Worm (Caenorhabditis elegans): ENCODE results near the gene arrd-4.
"Not testable (repeated sequence)": the region's sequence is repeated elsewhere in the genome, so short reads cannot be mapped to it uniquely, and the experiment has no call there.

The arrd-4 gene

DNA sequence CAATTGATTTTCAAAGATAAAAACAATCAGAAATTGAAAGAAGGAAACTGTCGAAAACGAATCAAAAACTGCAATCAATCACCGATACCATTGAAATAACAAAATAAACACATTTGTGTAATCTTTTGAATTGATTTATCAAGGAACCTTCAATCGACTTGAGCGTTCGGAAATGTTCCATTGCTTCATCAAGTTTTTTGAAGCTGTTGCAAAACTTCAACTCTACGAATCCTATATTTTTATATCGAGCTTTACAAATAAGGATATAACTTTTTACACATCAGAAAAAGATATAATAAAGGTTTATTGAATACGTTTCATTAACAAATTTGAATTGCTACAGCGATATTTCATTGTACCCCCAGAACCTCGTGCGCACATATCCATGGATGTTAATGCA lies 34.9 kb upstream of the arrd-4 start, which contains the start of gene chil-8:
Gene chil-8 (minus strand): TSS at position 101 of the 400 bp plus-strand sequence.
- TF ChIP-seq madf-2 (tag; optimal IDR thresholded peaks at IDR 0.05): no peak
- TF ChIP-seq fkh-6 (tag; optimal IDR thresholded peaks at IDR 0.05): no peak
- TF ChIP-seq unc-86 (tag; optimal IDR thresholded peaks at IDR 0.05): no peak
- TF ChIP-seq hlh-13 (GFP tag; optimal IDR thresholded peaks at IDR 0.05): no peak
- TF ChIP-seq dve-1 (tag; optimal IDR thresholded peaks at IDR 0.05): no peak
- TF ChIP-seq nfya-1 (tag; optimal IDR thresholded peaks at IDR 0.05): no peak

- TF ChIP-seq unc-3 (GFP tag; conservative IDR thresholded peaks at IDR 0.05): no peak
- no peak for TF ChIP-seq unc-3 (tag; optimal IDR thresholded peaks at IDR 0.05)
- no peak for TF ChIP-seq unc-55 (GFP tag; optimal IDR thresholded peaks at IDR 0.05)
- TF ChIP-seq fkh-10 (GFP tag; optimal IDR thresholded peaks at IDR 0.05): no peak
- TF ChIP-seq lim-6 (tag; optimal IDR thresholded peaks at IDR 0.05): no peak
- TF ChIP-seq ceh-14 (tag; optimal IDR thresholded peaks at IDR 0.05): no peak
- TF ChIP-seq dmd-4 (tag; optimal IDR thresholded peaks at IDR 0.05; ENCODE audit: borderline replicate concordance): no peak
- no peak for TF ChIP-seq C38D4.7 (GFP tag; optimal IDR thresholded peaks at IDR 0.05)
- TF ChIP-seq ceh-48 (tag; optimal IDR thresholded peaks at IDR 0.05): no peak
- TF ChIP-seq lin-11 (tag; optimal IDR thresholded peaks at IDR 0.05): no peak
These were observed 33.0 kb upstream of the arrd-4 start, which contains the start of gene chil-7 for ce11 chrII:9871061-9871460. Gene chil-7 (minus strand): TSS chrII:9871172.

DNA sequence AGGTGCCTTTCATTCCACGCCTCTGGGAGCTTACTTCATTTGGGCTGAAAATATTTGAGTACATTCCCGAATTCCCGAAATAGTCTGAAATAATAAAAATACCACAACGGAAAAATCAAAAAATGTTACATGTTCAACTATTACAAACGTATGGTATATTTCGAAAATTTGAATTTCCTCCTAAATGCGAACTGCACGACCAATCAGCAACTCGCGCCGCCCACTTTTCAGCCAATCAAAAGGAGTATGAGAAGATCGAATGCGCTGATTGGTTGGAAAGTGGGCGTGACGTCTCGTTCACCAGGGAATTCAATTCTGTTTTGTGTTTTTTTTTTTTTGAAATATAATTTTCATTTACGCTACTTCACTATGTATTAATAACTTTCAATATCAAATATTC lies 30.6 kb upstream of the arrd-4 start, which contains the start of gene old-1:
Gene old-1 (minus strand): TSS at position 50 of the 400 bp plus-strand sequence.
- TF ChIP-seq ceh-45 (GFP tag; IDR thresholded peaks at IDR 0.05): no peak
- no peak for TF ChIP-seq syd-9 (tag; optimal IDR thresholded peaks at IDR 0.05)
- TF ChIP-seq nfya-1 (tag; optimal IDR thresholded peaks at IDR 0.05): peak; percentile 65

ce11 chrII:9868207-9868606 lies 30.1 kb upstream of the arrd-4 start:
- TF ChIP-seq sox-4 (tag; optimal IDR thresholded peaks at IDR 0.05) (no peak), Y22D7AL.16 (tag; optimal IDR thresholded peaks at IDR 0.05) (no peak), hlh-6 (tag; optimal IDR thresholded peaks at IDR 0.05) (no peak), K09A11.1 (tag; optimal IDR thresholded peaks at IDR 0.05; ENCODE audit: insufficient read depth) (no peak), ceh-45 (GFP tag; IDR thresholded peaks at IDR 0.05) (no peak), K02D7.2 (tag; optimal IDR thresholded peaks at IDR 0.05) (no peak), ama-1 (optimal IDR thresholded peaks at IDR 0.05) (no peak), ceh-19 (GFP tag; optimal IDR thresholded peaks at IDR 0.05) (no peak), dve-1 (tag; optimal IDR thresholded peaks at IDR 0.05) (no peak), ets-4 (tag; optimal IDR thresholded peaks at IDR 0.05) (no peak), npax-4 (tag; optimal IDR thresholded peaks at IDR 0.05) (no peak), ref-2 (tag; optimal IDR thresholded peaks at IDR 0.05) (no peak), zip-5 (tag; optimal IDR thresholded peaks at IDR 0.05) (no peak), hlh-15 (tag; optimal IDR thresholded peaks at IDR 0.05) (no peak), tbx-7 (tag; optimal IDR thresholded peaks at IDR 0.05) (no peak), sdc-2 (tag; optimal IDR thresholded peaks at IDR 0.05) (no peak), rnt-1 (tag; optimal IDR thresholded peaks at IDR 0.05) (no peak), hlh-13 (GFP tag; optimal IDR thresholded peaks at IDR 0.05) (no peak), odd-2 (tag; optimal IDR thresholded peaks at IDR 0.05) (no peak), madf-2 (tag; optimal IDR thresholded peaks at IDR 0.05) (no peak)

DNA sequence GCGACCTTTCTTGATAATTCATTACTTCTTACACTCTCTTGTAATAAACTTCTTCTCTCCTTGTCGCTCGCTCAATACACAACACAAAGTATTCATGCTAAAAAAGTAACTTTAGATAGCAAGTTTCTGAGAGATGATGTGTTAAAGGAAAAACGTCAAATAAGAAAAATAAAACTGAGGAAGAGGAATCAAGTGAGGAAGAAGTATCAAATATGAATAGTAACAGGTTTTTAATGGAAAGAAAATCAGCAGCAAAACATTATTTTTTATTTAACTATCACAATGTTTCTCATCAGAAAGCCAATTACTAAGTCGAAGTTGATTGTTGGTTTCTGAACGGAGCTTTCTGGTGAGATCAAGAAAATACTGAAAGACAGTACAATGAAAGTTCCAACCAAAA lies 28.3 kb upstream of the arrd-4 start, which contains the start of gene chil-1:
Gene chil-1 (minus strand): TSS at position 101 of the 400 bp plus-strand sequence.
- TF ChIP-seq F13H6.1, gmeb-2, pha-4 (tag; optimal IDR thresholded peaks at IDR 0.05): not testable (repeated sequence)

Measured in whole organism, late embryonic.